Fruit fly (Drosophila melanogaster): ENCODE data around the gene loco.
A peak's percentile ranks its signal among the peaks of the same experiment; 100 is the strongest.

Gene loco

dm6 chr3R:22589311-22589710 lies 49.9 kb downstream of the loco start (continued):
- TF ChIP-seq Oaz (GFP tag; IDR thresholded peaks at IDR 0.05): no peak
- no peak for TF ChIP-seq CG17385 (GFP tag; optimal IDR thresholded peaks at IDR 0.05)
- no peak for TF ChIP-seq gcm2 (GFP tag; optimal IDR thresholded peaks at IDR 0.05)
- no peak for TF ChIP-seq ap (GFP tag; IDR thresholded peaks at IDR 0.05)
- no peak for TF ChIP-seq cato (GFP tag; optimal IDR thresholded peaks at IDR 0.05; ENCODE audit: borderline replicate concordance)
- no peak for TF ChIP-seq Hey (tag; optimal IDR thresholded peaks at IDR 0.05)
- no peak for TF ChIP-seq maf-S (GFP tag; optimal IDR thresholded peaks at IDR 0.05)
- TF ChIP-seq unpg (GFP tag; optimal IDR thresholded peaks at IDR 0.05): peak; percentile 58
- peak; percentile 46 for TF ChIP-seq CG12219 (GFP tag; optimal IDR thresholded peaks at IDR 0.05)
- no peak for TF ChIP-seq Poxn (GFP tag; IDR thresholded peaks at IDR 0.05)
- no peak for TF ChIP-seq NfI (GFP tag; optimal IDR thresholded peaks at IDR 0.05)
- TF ChIP-seq CG14965 (GFP tag; optimal IDR thresholded peaks at IDR 0.05; ENCODE audit: borderline replicate concordance): no peak
- no peak for TF ChIP-seq CG3163 (GFP tag; optimal IDR thresholded peaks at IDR 0.05)
- TF ChIP-seq gcm (GFP tag; optimal IDR thresholded peaks at IDR 0.05): peak; percentile 27
- no peak for TF ChIP-seq dati (GFP tag; IDR thresholded peaks at IDR 0.05)
- no peak for TF ChIP-seq croc (GFP tag; conservative IDR thresholded peaks at IDR 0.05)
- no peak for TF ChIP-seq ab (GFP tag; optimal IDR thresholded peaks at IDR 0.05)
- no peak for TF ChIP-seq tgo (GFP tag; IDR thresholded peaks at IDR 0.05)
- no peak for TF ChIP-seq sens-2 (GFP tag; IDR thresholded peaks at IDR 0.05)
- TF ChIP-seq unc-4 (GFP tag; IDR thresholded peaks at IDR 0.05; ENCODE audit: partially characterized antibody): no peak
- no peak for TF ChIP-seq CG33213 (GFP tag; optimal IDR thresholded peaks at IDR 0.05)
- no peak for TF ChIP-seq CG34376 (GFP tag; optimal IDR thresholded peaks at IDR 0.05)
- TF ChIP-seq E2f1 (GFP tag; IDR thresholded peaks at IDR 0.05): no peak
- TF ChIP-seq CG7928 (GFP tag; optimal IDR thresholded peaks at IDR 0.05): no peak
- TF ChIP-seq Hr51 (GFP tag; optimal IDR thresholded peaks at IDR 0.05): peak in 1 of 2 experiments; percentile 9
- TF ChIP-seq Camta (GFP tag; optimal IDR thresholded peaks at IDR 0.05): no peak
- peak; percentile 32 for TF ChIP-seq CG18764 (GFP tag; optimal IDR thresholded peaks at IDR 0.05)
- TF ChIP-seq ems (GFP tag; optimal IDR thresholded peaks at IDR 0.05): no peak
- TF ChIP-seq CG3838 (GFP tag; optimal IDR thresholded peaks at IDR 0.05): no peak
- peak; percentile 5 for TF ChIP-seq phol (tag; optimal IDR thresholded peaks at IDR 0.05)
- peak; percentile 20 for TF ChIP-seq BtbVII (GFP tag; optimal IDR thresholded peaks at IDR 0.05)
- no peak for TF ChIP-seq CG31224 (GFP tag; IDR thresholded peaks at IDR 0.05)
- no peak for TF ChIP-seq CG4404 (GFP tag; IDR thresholded peaks at IDR 0.05)
- no peak for TF ChIP-seq CG13624 (GFP tag; optimal IDR thresholded peaks at IDR 0.05)
- no peak for TF ChIP-seq crp (GFP tag; optimal IDR thresholded peaks at IDR 0.05)
- TF ChIP-seq CG3065 (GFP tag; optimal IDR thresholded peaks at IDR 0.05): no peak
- TF ChIP-seq esg (GFP tag; conservative IDR thresholded peaks at IDR 0.05): no peak
- no peak for TF ChIP-seq CG31388 (GFP tag; optimal IDR thresholded peaks at IDR 0.05)
- TF ChIP-seq CG34422 (GFP tag; IDR thresholded peaks at IDR 0.05): no peak
- TF ChIP-seq mld (GFP tag; IDR thresholded peaks at IDR 0.05; ENCODE audit: partially characterized antibody): no peak
- peak; percentile 4 for TF ChIP-seq CoRest (tag; optimal IDR thresholded peaks at IDR 0.05)
- TF ChIP-seq CG17802 (tag; optimal IDR thresholded peaks at IDR 0.05): peak; percentile 26
- no peak for TF ChIP-seq CG17829 (tag; optimal IDR thresholded peaks at IDR 0.05)
- TF ChIP-seq CG17568 (GFP tag; optimal IDR thresholded peaks at IDR 0.05): peak; percentile 80
- TF ChIP-seq schlank (tag; optimal IDR thresholded peaks at IDR 0.05): no peak
- TF ChIP-seq toy (GFP tag; IDR thresholded peaks at IDR 0.05): no peak
- TF ChIP-seq chm (GFP tag; IDR thresholded peaks at IDR 0.05): no peak
- TF ChIP-seq CG10147 (GFP tag; optimal IDR thresholded peaks at IDR 0.05): peak; percentile 12
- TF ChIP-seq CG3726 (GFP tag; IDR thresholded peaks at IDR 0.05): no peak
- TF ChIP-seq sima (GFP tag; optimal IDR thresholded peaks at IDR 0.05): no peak
- TF ChIP-seq CG13424 (tag; optimal IDR thresholded peaks at IDR 0.05): peak; percentile 28
- peak; percentile 7 for TF ChIP-seq CG12236 (GFP tag; optimal IDR thresholded peaks at IDR 0.05)
